Worm (Caenorhabditis elegans) whole organism, L4 larva: ENCODE measurements around the gene C25F9.8.

ENCODE experiments used
- F26F4.8 ChIP-seq: fragments of 200-800 bp; sonication (Bioruptor generic); conservative IDR thresholded peaks from 2 replicates; pipeline ENCODE4 v1.3.6; 2022; ENCODE audit warnings: missing genetic modification characterization, missing compliant biosample characterization
- F44E2.7 ChIP-seq: fragments of 200-800 bp; sonication (Bioruptor generic); IDR thresholded peaks from 2 replicates; pipeline ENCODE4 v2.1.2; 2022; ENCODE audit warnings: missing genetic modification characterization, missing compliant biosample characterization
- R02D3.7 ChIP-seq: fragments of 150-350 bp; sonication (generic microtip); optimal IDR thresholded peaks from 3 replicates; lab custom pipeline; 2014; ENCODE audit warnings: missing biosample characterization, missing genetic modification characterization
- ZK337.2 ChIP-seq: fragments of 200-800 bp; sonication (Bioruptor generic); IDR thresholded peaks from 2 replicates; pipeline ENCODE4 v1.3.6; 2022; ENCODE audit warnings: missing genetic modification reagents, missing genetic modification characterization, missing compliant biosample characterization
- ama-1 ChIP-seq: fragments of 150-350 bp; optimal IDR thresholded peaks from 2 replicates; lab custom pipeline; 2014; ENCODE audit warnings: inconsistent platforms, mixed read lengths
- attf-4 ChIP-seq: sonication (generic microtip); optimal IDR thresholded peaks from 3 replicates; lab custom pipeline; 2017; ENCODE audit warnings: missing biosample characterization, missing genetic modification characterization
- ces-1 ChIP-seq: fragments of 150-350 bp; sonication (generic microtip); optimal IDR thresholded peaks from 4 replicates; lab custom pipeline; 2014; ENCODE audit warnings: missing biosample characterization, missing genetic modification reagents, missing genetic modification characterization
- daf-12 ChIP-seq: fragments of 150-350 bp; optimal IDR thresholded peaks from 2 replicates; lab custom pipeline; 2014; ENCODE audit warnings: missing biosample characterization, missing genetic modification reagents, missing genetic modification characterization
- daf-16 ChIP-seq, 3 experiments: sonication (generic microtip); optimal IDR thresholded peaks; 2 replicates each; lab custom pipeline; 2016 to 2017; ENCODE audit warnings: missing genetic modification characterization in 3 of 3, missing genetic modification reagents in 3 of 3, mild to moderate bottlenecking in 2 of 3, missing compliant biosample characterization in 2 of 3, missing biosample characterization in 1 of 3, moderate library complexity in 1 of 3
- daf-8 ChIP-seq: fragments of 200-800 bp; sonication (Bioruptor generic); IDR thresholded peaks from 2 replicates; pipeline ENCODE4 v1.3.6; 2022; ENCODE audit warnings: missing genetic modification characterization, missing compliant biosample characterization
- dmd-6 ChIP-seq: fragments of 200-800 bp; sonication (Bioruptor generic); IDR thresholded peaks from 2 replicates; pipeline ENCODE4 v1.3.6; 2022; ENCODE audit warnings: missing genetic modification reagents, missing genetic modification characterization, missing compliant biosample characterization
- duxl-1 ChIP-seq: sonication (generic microtip); optimal IDR thresholded peaks from 2 replicates; lab custom pipeline; 2016; ENCODE audit warnings: mild to moderate bottlenecking, missing genetic modification characterization, moderate library complexity, missing compliant biosample characterization; ENCODE audit not compliant: poor library complexity
- egl-27 ChIP-seq: sonication (generic microtip); optimal IDR thresholded peaks from 3 replicates; lab custom pipeline; 2017; ENCODE audit warnings: missing biosample characterization, missing genetic modification reagents, missing genetic modification characterization
- gei-8 ChIP-seq: fragments of 200-800 bp; sonication (Bioruptor generic); optimal IDR thresholded peaks from 2 replicates; lab custom pipeline; 2018; ENCODE audit warnings: mild to moderate bottlenecking, missing genetic modification characterization, missing compliant biosample characterization
- hlh-11 ChIP-seq: fragments of 200-800 bp; sonication (Bioruptor generic); optimal IDR thresholded peaks from 2 replicates; lab custom pipeline; 2018; ENCODE audit warnings: mild to moderate bottlenecking, missing genetic modification characterization, missing compliant biosample characterization
- hlh-30 ChIP-seq: sonication (generic microtip); optimal IDR thresholded peaks from 2 replicates; lab custom pipeline; 2017; ENCODE audit warnings: antibody characterized with exemption, mild to moderate bottlenecking, missing genetic modification characterization, missing compliant biosample characterization; ENCODE audit not compliant: insufficient read depth
- hmg-1.1 ChIP-seq: fragments of 200-800 bp; sonication (Bioruptor generic); IDR thresholded peaks from 2 replicates; pipeline ENCODE4 v1.3.6; 2022; ENCODE audit warnings: missing genetic modification reagents, missing genetic modification characterization, missing compliant biosample characterization
- lin-29 ChIP-seq: fragments of 200-800 bp; sonication (Bioruptor generic); IDR thresholded peaks from 2 replicates; pipeline ENCODE4 v1.3.6; 2022; ENCODE audit warnings: missing genetic modification reagents, missing genetic modification characterization, missing compliant biosample characterization
- lin-38 ChIP-seq: fragments of 200-800 bp; sonication (Bioruptor generic); IDR thresholded peaks from 2 replicates; pipeline ENCODE4 v1.3.6; 2022; ENCODE audit warnings: missing genetic modification reagents, missing genetic modification characterization, missing compliant biosample characterization
- lin-39 ChIP-seq: fragments of 150-350 bp; optimal IDR thresholded peaks from 2 replicates; lab custom pipeline; 2014; ENCODE audit warnings: missing biosample characterization, missing genetic modification reagents, missing genetic modification characterization
- lir-3 ChIP-seq: sonication (generic microtip); optimal IDR thresholded peaks from 2 replicates; lab custom pipeline; 2016; ENCODE audit warnings: mild to moderate bottlenecking, missing genetic modification characterization, missing compliant biosample characterization
- mes-2 ChIP-seq: sonication (generic microtip); optimal IDR thresholded peaks from 2 replicates; lab custom pipeline; 2016; ENCODE audit warnings: missing genotype, mild to moderate bottlenecking, missing genetic modification characterization, missing compliant biosample characterization; ENCODE audit not compliant: poor library complexity, severe bottlenecking
- mxl-3 ChIP-seq: fragments of 200-800 bp; sonication (Bioruptor generic); optimal IDR thresholded peaks from 2 replicates; lab custom pipeline; 2018; ENCODE audit warnings: mild to moderate bottlenecking, missing genetic modification characterization, missing compliant biosample characterization
- nhr-102 ChIP-seq: sonication (generic microtip); optimal IDR thresholded peaks from 2 replicates; lab custom pipeline; 2016; ENCODE audit warnings: mild to moderate bottlenecking, missing genetic modification characterization, moderate library complexity, missing compliant biosample characterization
- nhr-11 ChIP-seq: fragments of 150-350 bp; optimal IDR thresholded peaks from 2 replicates; lab custom pipeline; 2014; ENCODE audit warnings: missing biosample characterization, missing genetic modification characterization
- nhr-28 ChIP-seq: fragments of 150-350 bp; optimal IDR thresholded peaks from 2 replicates; lab custom pipeline; 2014; ENCODE audit warnings: missing biosample characterization, missing genetic modification characterization
- nhr-42 ChIP-seq: fragments of 200-800 bp; sonication (Bioruptor generic); IDR thresholded peaks from 2 replicates; pipeline ENCODE4 v1.3.6; 2022; ENCODE audit warnings: missing genetic modification characterization, missing compliant biosample characterization
- pha-4 ChIP-seq, 2 experiments: fragments of 150-350 bp in 1 of 2; fragments of 200-800 bp in 1 of 2; sonication (Bioruptor generic) in 1 of 2; IDR thresholded peaks in 1 of 2; optimal IDR thresholded peaks in 1 of 2; 2 replicates each; pipeline versions ENCODE4 v1.3.6 to Lab custom; 2014 to 2022; ENCODE audit warnings: missing genetic modification characterization in 2 of 2, missing genetic modification reagents in 2 of 2, missing biosample characterization in 1 of 2, missing compliant biosample characterization in 1 of 2
- php-3 ChIP-seq: fragments of 200-800 bp; sonication (Bioruptor generic); IDR thresholded peaks from 2 replicates; pipeline ENCODE4 v1.3.6; 2022; ENCODE audit warnings: missing genetic modification reagents, missing genetic modification characterization, missing compliant biosample characterization
- skn-1 ChIP-seq: fragments of 150-350 bp; optimal IDR thresholded peaks from 2 replicates; lab custom pipeline; 2014; ENCODE audit warnings: missing biosample characterization, missing genetic modification characterization
- snpc-1.2 ChIP-seq: fragments of 200-800 bp; sonication (Bioruptor generic); IDR thresholded peaks from 2 replicates; pipeline ENCODE4 v1.3.6; 2022; ENCODE audit warnings: missing genetic modification reagents, missing genetic modification characterization, missing compliant biosample characterization
- snpc-4 ChIP-seq: fragments of 150-350 bp; optimal IDR thresholded peaks from 2 replicates; lab custom pipeline; 2014; ENCODE audit warnings: missing biosample characterization, missing genetic modification characterization
- unc-62 ChIP-seq, 3 experiments: fragments of 150-350 bp in 1 of 3; sonication (generic microtip); optimal IDR thresholded peaks in 2 of 3; peaks in 1 of 3; 1 replicate in 1 of 3; 2 replicates in 2 of 3; lab custom pipeline; 2014 to 2017; ENCODE audit warnings: missing biosample characterization in 3 of 3, missing genetic modification characterization in 3 of 3, missing genetic modification reagents in 3 of 3, missing genotype in 1 of 3
- zfp-2 ChIP-seq: sonication (generic microtip); optimal IDR thresholded peaks from 2 replicates; lab custom pipeline; 2016; ENCODE audit warnings: mild to moderate bottlenecking, missing genetic modification characterization, missing compliant biosample characterization
- zfp-3 ChIP-seq: fragments of 200-800 bp; sonication (Bioruptor generic); conservative IDR thresholded peaks from 2 replicates; pipeline ENCODE4 v1.3.6; 2022; ENCODE audit warnings: missing genetic modification reagents, missing genetic modification characterization, missing compliant biosample characterization
- zip-2 ChIP-seq: fragments of 150-350 bp; optimal IDR thresholded peaks from 2 replicates; lab custom pipeline; 2014; ENCODE audit warnings: missing biosample characterization, missing genetic modification characterization
- ztf-7 ChIP-seq: fragments of 150-350 bp; optimal IDR thresholded peaks from 2 replicates; lab custom pipeline; 2014; ENCODE audit warnings: missing biosample characterization, missing genetic modification characterization

The C25F9.8 gene

DNA sequence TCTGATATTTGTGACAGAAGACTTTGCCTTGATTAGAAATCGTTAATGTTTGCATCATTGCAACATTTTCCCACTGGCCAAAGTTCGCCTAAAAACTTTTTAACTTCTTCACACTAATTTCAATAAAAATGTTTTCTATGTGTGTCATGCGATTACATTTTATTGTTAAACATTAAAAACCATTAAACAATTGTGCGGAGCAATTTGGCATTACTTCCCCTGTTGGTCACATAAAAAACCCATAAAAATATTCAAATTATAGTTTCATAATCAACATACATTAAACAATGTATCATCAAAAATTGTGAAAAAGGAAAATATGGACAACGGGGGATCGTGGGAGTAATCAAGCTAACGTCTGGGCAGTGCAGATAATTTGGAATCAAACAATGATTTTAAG lies 24.5 kb downstream of the C25F9.8 start:
- TF ChIP-seq nhr-28 (tag; lab: Kevin White, UChicago) = peak; percentile 6
- TF ChIP-seq php-3 (GFP tag; lab: Robert Waterston, UW) = peak; percentile 94

DNA sequence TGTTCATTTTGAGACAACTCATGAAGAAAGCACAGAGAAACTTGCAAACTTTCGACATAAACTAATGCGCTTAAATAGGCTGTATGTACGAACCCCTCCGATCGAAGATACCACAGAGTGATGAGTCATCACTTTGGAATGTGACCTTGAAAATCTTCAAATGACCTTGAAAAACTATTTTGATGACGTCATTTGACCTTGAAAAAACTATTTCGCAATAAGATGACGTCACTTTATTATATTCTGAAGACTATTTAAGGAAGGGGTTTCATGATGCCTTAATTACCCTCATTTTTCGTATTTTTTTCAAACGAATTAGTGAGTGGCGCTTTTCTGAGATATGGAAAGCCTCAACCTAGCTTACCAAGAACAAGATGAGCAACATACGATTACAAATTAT lies 26.3 kb downstream of the C25F9.8 start, which contains the start of gene C25F9.2:
Gene C25F9.2 (plus strand): TSS at position 341 of the 400 bp plus-strand sequence.
- TF ChIP-seq egl-27 (tag; lab: Kevin White, UChicago) (no peak), ama-1 (no peak), zfp-3 (no peak), nhr-11 (tag; lab: Kevin White, UChicago) (no peak), lin-39 (tag; lab: Kevin White, UChicago) (no peak), F26F4.8 (no peak), ztf-7 (no peak), snpc-1.2 (GFP tag; lab: Robert Waterston, UW) (no peak), zfp-2 (tag; lab: Kevin White, UChicago) (no peak), ZK337.2 (no peak), attf-4 (tag; lab: Kevin White, UChicago) (no peak), snpc-4 (no peak), F44E2.7 (no peak), nhr-28 (tag; lab: Kevin White, UChicago) (no peak), zip-2 (no peak)
- TF ChIP-seq, all 104 proteins: peak for 0

DNA sequence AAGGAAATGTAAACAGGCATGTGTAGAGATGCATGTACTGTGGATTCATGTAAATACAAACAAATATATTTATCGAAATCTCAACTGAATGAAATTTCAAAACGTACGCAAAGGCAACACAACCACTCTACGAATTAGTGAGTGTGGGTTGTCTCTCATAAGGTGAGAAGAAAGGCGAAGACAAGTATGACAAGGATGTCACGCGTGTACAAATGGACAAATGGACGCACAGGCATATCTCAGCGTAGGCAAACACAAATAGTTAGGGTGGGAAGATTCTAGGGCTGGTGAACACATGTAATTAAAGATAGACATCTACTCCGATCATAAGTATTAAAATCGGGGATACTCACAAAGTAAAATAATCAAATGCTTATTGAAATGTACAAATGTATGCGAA lies 33.2 kb downstream of the C25F9.8 start:
- TF ChIP-seq nhr-102 (no peak), unc-62 (GFP tag; optimal IDR thresholded peaks at IDR 0.05 in 1 of 2; lab: Kevin White, UChicago) (peak in 1 of 2 experiments; percentile 61), unc-62 (tag; optimal IDR thresholded peaks at IDR 0.05; lab: Kevin White, UChicago) (no peak), lin-39 (tag; lab: Kevin White, UChicago) (no peak), dmd-6 (GFP tag; lab: Robert Waterston, UW) (no peak), gei-8 (GFP tag; lab: Kevin White, UChicago) (no peak), nhr-11 (tag; lab: Kevin White, UChicago) (no peak), daf-16 (GFP tag; optimal IDR thresholded peaks at IDR 0.05; lab: Kevin White, UChicago) (no peak), daf-16 (tag; optimal IDR thresholded peaks at IDR 0.05; lab: Kevin White, UChicago) (no peak), pha-4 (GFP tag; IDR thresholded peaks at IDR 0.05; lab: Robert Waterston, UW) (no peak), pha-4 (tag; optimal IDR thresholded peaks at IDR 0.05; lab: Kevin White, UChicago) (no peak), R02D3.7 (tag; lab: Kevin White, UChicago) (no peak), ces-1 (no peak), hmg-1.1 (no peak), nhr-42 (GFP tag; lab: Robert Waterston, UW) (no peak), duxl-1 (tag; lab: Kevin White, UChicago) (no peak), zfp-3 (no peak), lin-38 (GFP tag; lab: Robert Waterston, UW) (no peak), hlh-11 (peak; percentile 11), daf-12 (tag; lab: Kevin White, UChicago) (no peak), lin-29 (no peak), daf-8 (GFP tag; lab: Robert Waterston, UW) (no peak), lir-3 (tag; lab: Kevin White, UChicago) (no peak), mes-2 (tag; lab: Kevin White, UChicago) (no peak), snpc-1.2 (GFP tag; lab: Robert Waterston, UW) (no peak), hlh-30 (tag; lab: Kevin White, UChicago) (peak; percentile 77), skn-1 (no peak), mxl-3 (peak; percentile 19)
